Worm (Caenorhabditis elegans) whole organism, early embryonic: Measurements from ENCODE around the gene K09E2.1.
"Not testable (repeated sequence)": the region's sequence is repeated elsewhere in the genome, so short reads cannot be mapped to it uniquely, and the experiment has no call there.

Experiments used
- B0310.2 ChIP-seq: sonication (generic microtip); optimal IDR thresholded peaks from 2 replicates; lab custom pipeline; 2016; ENCODE audit warnings: mild to moderate bottlenecking, missing genetic modification characterization, missing compliant biosample characterization
- hmbx-1 ChIP-seq: sonication (generic microtip); optimal IDR thresholded peaks from 2 replicates; lab custom pipeline; 2016; ENCODE audit warnings: mild to moderate bottlenecking, missing genetic modification characterization, missing compliant biosample characterization
- sea-1 ChIP-seq: fragments of 200-800 bp; sonication (Bioruptor generic); conservative IDR thresholded peaks from 2 replicates; pipeline ENCODE4 v1.3.6; 2022; ENCODE audit warnings: missing genetic modification characterization, missing compliant biosample characterization

Gene K09E2.1

ce11 chrX:8731822-8732221 is 50.1 kb downstream of the K09E2.1 start, which contains the start of gene M02D8.6:
M02D8.6 (minus strand) TSS chrX:8731922.
- not testable (repeated sequence) for TF ChIP-seq hmbx-1; sea-1 (GFP tag; lab: Robert Waterston, UW); B0310.2 (tag; lab: Kevin White, UChicago)
